Fruit fly (Drosophila melanogaster) whole organism, pupa: Measurements from ENCODE around the gene CG13309.

Experiments
- CG10348 ChIP-seq: fragments of 200-800 bp; sonication (Bioruptor generic); IDR thresholded peaks from 2 replicates; pipeline ENCODE4 v1.3.6; 2022; ENCODE audit warnings: missing biosample characterization, missing genetic modification characterization
- CG12605 ChIP-seq: fragments of 200-800 bp; sonication (Bioruptor generic); IDR thresholded peaks from 2 replicates; pipeline ENCODE4 v1.3.6; 2022; ENCODE audit warnings: missing biosample characterization, missing genetic modification characterization
- CG13204 ChIP-seq: fragments of 200-800 bp; sonication (Bioruptor generic); optimal IDR thresholded peaks from 2 replicates; lab custom pipeline; 2018; ENCODE audit warnings: missing biosample characterization, mild to moderate bottlenecking, missing genetic modification characterization, moderate library complexity
- CG14655 ChIP-seq: fragments of 200-800 bp; sonication (Bioruptor generic); optimal IDR thresholded peaks from 3 replicates; lab custom pipeline; 2017; ENCODE audit warnings: mild to moderate bottlenecking, missing biosample characterization, missing genetic modification reagents, missing genetic modification characterization
- CG15710 ChIP-seq: fragments of 200-800 bp; sonication (Bioruptor generic); optimal IDR thresholded peaks from 2 replicates; lab custom pipeline; 2018; ENCODE audit warnings: missing biosample characterization, mild to moderate bottlenecking, missing genetic modification characterization, moderate library complexity
- CG17806 ChIP-seq: fragments of 200-800 bp; sonication (Bioruptor generic); optimal IDR thresholded peaks from 2 replicates; lab custom pipeline; 2018; ENCODE audit warnings: missing biosample characterization, mild to moderate bottlenecking, missing genetic modification characterization, moderate library complexity
- CG32121 ChIP-seq: fragments of 200-800 bp; sonication (Bioruptor generic); IDR thresholded peaks from 2 replicates; pipeline ENCODE4 v1.3.6; 2022; ENCODE audit warnings: missing biosample characterization, missing genetic modification characterization
- CG34367 ChIP-seq: fragments of 200-800 bp; sonication (Bioruptor generic); optimal IDR thresholded peaks from 2 replicates; lab custom pipeline; 2018; ENCODE audit warnings: missing biosample characterization, mild to moderate bottlenecking, missing genetic modification characterization
- CG4496 ChIP-seq: fragments of 200-800 bp; sonication (Bioruptor generic); IDR thresholded peaks from 3 replicates; pipeline ENCODE4 v1.3.6; 2022; ENCODE audit warnings: missing biosample characterization, missing genetic modification characterization
- CG8159 ChIP-seq: fragments of 200-800 bp; sonication (Bioruptor generic); optimal IDR thresholded peaks from 3 replicates; lab custom pipeline; 2018; ENCODE audit warnings: missing biosample characterization, mild to moderate bottlenecking, missing genetic modification characterization, moderate library complexity
- CG8301 ChIP-seq: fragments of 200-800 bp; sonication (Bioruptor generic); optimal IDR thresholded peaks from 2 replicates; lab custom pipeline; 2018; ENCODE audit warnings: missing biosample characterization, mild to moderate bottlenecking, missing genetic modification characterization
- CG9948 ChIP-seq: fragments of 200-800 bp; sonication (Bioruptor generic); optimal IDR thresholded peaks from 2 replicates; lab custom pipeline; 2018; ENCODE audit warnings: missing biosample characterization, mild to moderate bottlenecking, missing genetic modification characterization, moderate library complexity
- D1 ChIP-seq: fragments of 200-800 bp; sonication (Bioruptor generic); optimal IDR thresholded peaks from 2 replicates; lab custom pipeline; 2018; ENCODE audit warnings: missing biosample characterization, mild to moderate bottlenecking, missing genetic modification characterization, moderate library complexity
- EcR ChIP-seq: fragments of 200-800 bp; sonication (Bioruptor generic); optimal IDR thresholded peaks from 3 replicates; lab custom pipeline; 2019; ENCODE audit warnings: missing biosample characterization, missing genetic modification characterization, mild to moderate bottlenecking, moderate library complexity, missing genetic modification reagents
- Ets98B ChIP-seq: fragments of 200-800 bp; sonication (Bioruptor generic); IDR thresholded peaks from 2 replicates; pipeline ENCODE4 v1.3.6; 2022; ENCODE audit warnings: missing biosample characterization, missing genetic modification characterization
- Pif1A ChIP-seq: fragments of 200-800 bp; sonication (Bioruptor generic); optimal IDR thresholded peaks from 3 replicates; lab custom pipeline; 2016; ENCODE audit warnings: missing biosample characterization, missing genetic modification characterization
- Pif1B ChIP-seq: fragments of 200-800 bp; sonication (Bioruptor generic); optimal IDR thresholded peaks from 3 replicates; lab custom pipeline; 2016; ENCODE audit warnings: missing biosample characterization, missing genetic modification characterization
- Snoo ChIP-seq: fragments of 200-800 bp; sonication (Bioruptor generic); optimal IDR thresholded peaks from 3 replicates; lab custom pipeline; 2017; ENCODE audit warnings: missing biosample characterization, mild to moderate bottlenecking, missing genetic modification characterization, inconsistent platforms
- fd96Ca ChIP-seq: fragments of 200-800 bp; sonication (Bioruptor generic); IDR thresholded peaks from 3 replicates; pipeline ENCODE4 v1.3.6; 2022; ENCODE audit warnings: missing biosample characterization, missing genetic modification characterization
- gl ChIP-seq: fragments of 200-800 bp; sonication (Bioruptor generic); optimal IDR thresholded peaks from 2 replicates; lab custom pipeline; 2018; ENCODE audit warnings: missing biosample characterization, mild to moderate bottlenecking, missing genetic modification characterization
- rn ChIP-seq: fragments of 200-800 bp; sonication (Bioruptor generic); IDR thresholded peaks from 2 replicates; pipeline ENCODE4 v1.3.6; 2022; ENCODE audit warnings: missing biosample characterization, missing genetic modification characterization

CG13309 gene

dm6 chr3L:8834886-8835285 is 24.7 kb downstream of the CG13309 start:
- TF ChIP-seq Ets98B (GFP tag; lab: Robert Waterston, UW), result no peak
- peak; percentile 23; the same call in 1 of the 3 replicates for TF ChIP-seq CG4496 (GFP tag; lab: Robert Waterston, UW)
- TF ChIP-seq CG8301 (tag; lab: Kevin White, UChicago), result no peak
- TF ChIP-seq, all 21 proteins: peak for 1

dm6 chr3L:8835441-8835840 is 25.2 kb downstream of the CG13309 start:
- TF ChIP-seq EcR (GFP tag; lab: Kevin White, UChicago) (no peak), CG4496 (GFP tag; lab: Robert Waterston, UW) (no peak), CG12605 (no peak), Pif1B (GFP tag; lab: Kevin White, UChicago) (no peak), CG14655 (no peak), CG32121 (GFP tag; lab: Robert Waterston, UW) (no peak), CG34367 (tag; lab: Kevin White, UChicago) (no peak), D1 (tag; lab: Kevin White, UChicago) (no peak)

- no peak for TF ChIP-seq EcR (GFP tag; lab: Kevin White, UChicago)
- TF ChIP-seq fd96Ca (GFP tag; lab: Robert Waterston, UW), result no peak
- TF ChIP-seq CG13204 (GFP tag; lab: Kevin White, UChicago), result no peak
- TF ChIP-seq D1 (tag; lab: Kevin White, UChicago), result no peak
- no peak for TF ChIP-seq CG34367 (tag; lab: Kevin White, UChicago)
- no peak for TF ChIP-seq gl (tag; lab: Kevin White, UChicago)
- no peak for TF ChIP-seq Snoo (tag; lab: Kevin White, UChicago)
- TF ChIP-seq CG12605, result no peak
- no peak for TF ChIP-seq Pif1B (GFP tag; lab: Kevin White, UChicago)
- no peak for TF ChIP-seq CG10348
- TF ChIP-seq rn (GFP tag; lab: Robert Waterston, UW), result no peak
- TF ChIP-seq CG4496 (GFP tag; lab: Robert Waterston, UW), result no peak
- TF ChIP-seq CG15710 (tag; lab: Kevin White, UChicago), result no peak
- no peak for TF ChIP-seq CG8159 (tag; lab: Kevin White, UChicago)
- no peak for TF ChIP-seq CG8301 (tag; lab: Kevin White, UChicago)
- no peak for TF ChIP-seq CG32121 (GFP tag; lab: Robert Waterston, UW)
- TF ChIP-seq CG14655, result no peak
- TF ChIP-seq CG17806, result no peak
- TF ChIP-seq Ets98B (GFP tag; lab: Robert Waterston, UW), result no peak
Measured at dm6 chr3L:8836162-8836561, 26.0 kb downstream of the CG13309 start, which contains the start of gene CG32026. TSS of gene CG32026 (plus strand) at chr3L:8836462.

- TF ChIP-seq EcR (GFP tag; lab: Kevin White, UChicago) (peak; percentile 92), rn (GFP tag; lab: Robert Waterston, UW) (no peak), fd96Ca (GFP tag; lab: Robert Waterston, UW) (0 out of 3 replicates have a peak, but pooled peaks have one; percentile 10), CG13204 (GFP tag; lab: Kevin White, UChicago) (peak; percentile 60), CG8301 (tag; lab: Kevin White, UChicago) (no peak)
- TF ChIP-seq, all 21 proteins: peak for 3
Measured at dm6 chr3L:8839130-8839529, 28.9 kb downstream of the CG13309 start.

- TF ChIP-seq CG14655, result peak; percentile 83
- no peak for TF ChIP-seq fd96Ca (GFP tag; lab: Robert Waterston, UW)
- peak; percentile 47 for TF ChIP-seq CG34367 (tag; lab: Kevin White, UChicago)
- TF ChIP-seq gl (tag; lab: Kevin White, UChicago), result peak; percentile 46
- TF ChIP-seq Pif1A (GFP tag; lab: Kevin White, UChicago), result peak; percentile 69
- TF ChIP-seq CG15710 (tag; lab: Kevin White, UChicago), result peak; percentile 66
- TF ChIP-seq CG13204 (GFP tag; lab: Kevin White, UChicago), result peak; percentile 41
- TF ChIP-seq CG12605, result peak; percentile 12; the same call in 1 of the 2 replicates
- TF ChIP-seq EcR (GFP tag; lab: Kevin White, UChicago), result peak; percentile 48
- no peak for TF ChIP-seq CG32121 (GFP tag; lab: Robert Waterston, UW)
- TF ChIP-seq CG9948, result peak; percentile 65
- peak; percentile 70 for TF ChIP-seq CG17806
- peak; percentile 75 for TF ChIP-seq Pif1B (GFP tag; lab: Kevin White, UChicago)
- TF ChIP-seq CG4496 (GFP tag; lab: Robert Waterston, UW), result peak; percentile 20; the same call in 1 of the 3 replicates
- peak; percentile 43 for TF ChIP-seq Snoo (tag; lab: Kevin White, UChicago)
- no peak for TF ChIP-seq Ets98B (GFP tag; lab: Robert Waterston, UW)
- peak; percentile 79 for TF ChIP-seq CG8159 (tag; lab: Kevin White, UChicago)
- peak; percentile 21 for TF ChIP-seq D1 (tag; lab: Kevin White, UChicago)
- TF ChIP-seq CG8301 (tag; lab: Kevin White, UChicago), result peak; percentile 78
- TF ChIP-seq CG10348, result no peak
- no peak for TF ChIP-seq rn (GFP tag; lab: Robert Waterston, UW)
Measured at dm6 chr3L:8839563-8840425, 29.6 kb downstream of the CG13309 start.

- TF ChIP-seq CG4496 (GFP tag; lab: Robert Waterston, UW) (peak; percentile 56; the same call in 2 of the 3 replicates), CG10348 (no peak), CG32121 (GFP tag; lab: Robert Waterston, UW) (peak; percentile 47), CG8301 (tag; lab: Kevin White, UChicago) (peak; percentile 41), D1 (tag; lab: Kevin White, UChicago) (no peak), fd96Ca (GFP tag; lab: Robert Waterston, UW) (no peak), CG17806 (peak; percentile 60), Ets98B (GFP tag; lab: Robert Waterston, UW) (0 out of 2 replicates have a peak, but pooled peaks have one; percentile 14), Pif1A (GFP tag; lab: Kevin White, UChicago) (peak; percentile 40), gl (tag; lab: Kevin White, UChicago) (no peak), Snoo (tag; lab: Kevin White, UChicago) (peak; percentile 64), rn (GFP tag; lab: Robert Waterston, UW) (peak; percentile 20; the same call in 1 of the 2 replicates), CG9948 (peak; percentile 58), CG15710 (tag; lab: Kevin White, UChicago) (peak; percentile 63), CG8159 (tag; lab: Kevin White, UChicago) (peak; percentile 63), Pif1B (GFP tag; lab: Kevin White, UChicago) (no peak), EcR (GFP tag; lab: Kevin White, UChicago) (no peak), CG13204 (GFP tag; lab: Kevin White, UChicago) (no peak), CG12605 (no peak), CG34367 (tag; lab: Kevin White, UChicago) (peak; percentile 41), CG14655 (peak; percentile 46)
Measured at dm6 chr3L:8841757-8842156, 31.6 kb downstream of the CG13309 start.
